Worm (Caenorhabditis elegans): ENCODE results near the gene F52C6.4.

F52C6.4 gene

ce11 chrII:1926162-1926561, 3.2 kb downstream of the F52C6.4 start, which contains the start of gene F52C6.2:
Gene F52C6.2, plus strand, starts transcription at chrII:1926462.
- TF ChIP-seq K02D7.2 (tag; optimal IDR thresholded peaks at IDR 0.05) (no peak), ahr-1 (tag; optimal IDR thresholded peaks at IDR 0.05) (no peak), Y22D7AL.16 (tag; optimal IDR thresholded peaks at IDR 0.05) (no peak), F13H6.1 (tag; optimal IDR thresholded peaks at IDR 0.05) (no peak), dmd-4 (tag; optimal IDR thresholded peaks at IDR 0.05; ENCODE audit: borderline replicate concordance) (no peak), ceh-14 (tag; optimal IDR thresholded peaks at IDR 0.05) (no peak), ceh-18 (tag; optimal IDR thresholded peaks at IDR 0.05) (no peak), ceh-48 (tag; optimal IDR thresholded peaks at IDR 0.05) (no peak), tbx-2 (tag; optimal IDR thresholded peaks at IDR 0.05) (no peak), C38D4.7 (GFP tag; optimal IDR thresholded peaks at IDR 0.05) (no peak), nfya-1 (tag; optimal IDR thresholded peaks at IDR 0.05) (no peak), ttx-3 (tag; optimal IDR thresholded peaks at IDR 0.05) (no peak), npax-4 (tag; optimal IDR thresholded peaks at IDR 0.05) (no peak), hlh-15 (tag; optimal IDR thresholded peaks at IDR 0.05) (no peak), pha-4 (tag; optimal IDR thresholded peaks at IDR 0.05) (no peak), hlh-8 (tag; optimal IDR thresholded peaks at IDR 0.05) (no peak), gmeb-2 (tag; optimal IDR thresholded peaks at IDR 0.05) (no peak), pqm-1 (tag; optimal IDR thresholded peaks at IDR 0.05) (no peak)

ce11 chrII:1928578-1928977, 5.6 kb downstream of the F52C6.4 start:
- TF ChIP-seq hlh-8 (tag; optimal IDR thresholded peaks at IDR 0.05) = no peak
- no peak for TF ChIP-seq K09A11.1 (tag; optimal IDR thresholded peaks at IDR 0.05; ENCODE audit: insufficient read depth)
- TF ChIP-seq ttx-3 (tag; optimal IDR thresholded peaks at IDR 0.05) = no peak
- no peak for TF ChIP-seq F13H6.1 (tag; optimal IDR thresholded peaks at IDR 0.05)
- no peak for TF ChIP-seq ets-4 (tag; optimal IDR thresholded peaks at IDR 0.05)
- TF ChIP-seq nhr-11 (tag; optimal IDR thresholded peaks at IDR 0.05) = no peak
- no peak for TF ChIP-seq ceh-14 (tag; optimal IDR thresholded peaks at IDR 0.05)
- no peak for TF ChIP-seq ceh-9 (tag; optimal IDR thresholded peaks at IDR 0.05)
- no peak for TF ChIP-seq ceh-45 (GFP tag; IDR thresholded peaks at IDR 0.05)
- no peak for TF ChIP-seq gmeb-2 (tag; optimal IDR thresholded peaks at IDR 0.05)
- TF ChIP-seq ceh-19 (GFP tag; optimal IDR thresholded peaks at IDR 0.05) = no peak
- no peak for TF ChIP-seq ceh-22 (tag; optimal IDR thresholded peaks at IDR 0.05)
- TF ChIP-seq pag-3 (tag; optimal IDR thresholded peaks at IDR 0.05; ENCODE audit: borderline replicate concordance) = no peak
- no peak for TF ChIP-seq dmd-4 (tag; optimal IDR thresholded peaks at IDR 0.05; ENCODE audit: borderline replicate concordance)
- no peak for TF ChIP-seq zip-5 (tag; optimal IDR thresholded peaks at IDR 0.05)
- TF ChIP-seq Y22D7AL.16 (tag; optimal IDR thresholded peaks at IDR 0.05) = no peak
- TF ChIP-seq hlh-15 (tag; optimal IDR thresholded peaks at IDR 0.05) = no peak
- TF ChIP-seq ceh-2 (tag; optimal IDR thresholded peaks at IDR 0.05) = no peak

DNA sequence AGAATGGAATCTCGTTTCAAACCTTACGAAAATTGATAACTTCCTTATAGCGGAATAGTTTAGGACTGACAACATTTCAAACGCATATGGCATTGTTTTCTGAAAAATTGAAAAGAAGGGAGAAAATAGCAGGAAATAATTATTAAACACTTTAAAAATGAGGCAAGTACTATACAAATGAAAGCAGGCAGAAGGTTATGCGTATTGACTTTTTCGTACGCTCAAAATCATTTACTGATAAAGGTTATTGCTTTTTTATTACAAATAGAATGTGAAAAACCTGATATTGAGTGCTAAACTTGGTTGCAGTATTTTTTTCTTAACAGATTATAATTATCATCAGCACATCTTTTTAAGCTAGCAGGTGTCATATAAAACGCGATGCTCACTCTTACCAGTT, 16.7 kb downstream of the F52C6.4 start, which contains the start of gene ZK250.13:
Gene ZK250.13, minus strand, starts transcription at position 101 of the 400 bp plus-strand sequence.
- no peak for TF ChIP-seq che-1 (tag; optimal IDR thresholded peaks at IDR 0.05)
- TF ChIP-seq C08G9.2 (tag; optimal IDR thresholded peaks at IDR 0.05) = no peak
- TF ChIP-seq K09A11.1 (tag; optimal IDR thresholded peaks at IDR 0.05; ENCODE audit: insufficient read depth) = no peak
- TF ChIP-seq sdc-2 (tag; optimal IDR thresholded peaks at IDR 0.05) = no peak
- no peak for TF ChIP-seq ceh-2 (tag; optimal IDR thresholded peaks at IDR 0.05)
- no peak for TF ChIP-seq ceh-24 (tag; optimal IDR thresholded peaks at IDR 0.05)
- no peak for TF ChIP-seq hlh-15 (tag; optimal IDR thresholded peaks at IDR 0.05)
- TF ChIP-seq syd-9 (tag; optimal IDR thresholded peaks at IDR 0.05) = no peak

DNA sequence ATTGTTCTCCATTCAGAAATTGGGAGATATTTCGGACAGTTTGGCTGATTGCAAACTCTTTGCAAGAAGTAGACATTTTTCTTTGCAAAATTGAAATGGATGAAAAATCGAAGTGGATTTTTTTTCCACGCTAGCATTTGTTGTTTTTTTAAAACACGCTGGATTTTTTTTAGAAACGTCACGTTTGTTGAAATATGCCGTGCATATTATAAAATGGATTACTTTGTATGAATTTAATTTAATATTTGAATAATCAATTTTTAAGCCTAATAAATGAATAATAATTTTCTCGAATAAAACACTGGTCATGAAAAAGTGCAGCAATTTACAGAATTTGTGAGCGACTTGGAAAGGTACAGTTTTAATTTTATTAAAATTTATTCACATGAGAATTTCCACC, 22.2 kb downstream of the F52C6.4 start, which contains the start of gene ZK250.14:
Gene ZK250.14, minus strand, starts transcription at position 101 of the 400 bp plus-strand sequence.
- no peak for TF ChIP-seq rnt-1 (tag; optimal IDR thresholded peaks at IDR 0.05)
- no peak for TF ChIP-seq pag-3 (tag; optimal IDR thresholded peaks at IDR 0.05; ENCODE audit: borderline replicate concordance)
- no peak for TF ChIP-seq ceh-22 (tag; optimal IDR thresholded peaks at IDR 0.05)
- no peak for TF ChIP-seq ahr-1 (tag; optimal IDR thresholded peaks at IDR 0.05)
- TF ChIP-seq zip-5 (tag; optimal IDR thresholded peaks at IDR 0.05) = no peak
- TF ChIP-seq eyg-1 (tag; optimal IDR thresholded peaks at IDR 0.05) = no peak
- TF ChIP-seq ceh-14 (tag; optimal IDR thresholded peaks at IDR 0.05) = no peak
- no peak for TF ChIP-seq Y22D7AL.16 (tag; optimal IDR thresholded peaks at IDR 0.05)
- TF ChIP-seq hlh-6 (tag; optimal IDR thresholded peaks at IDR 0.05) = no peak
- TF ChIP-seq fkh-6 (tag; optimal IDR thresholded peaks at IDR 0.05) = no peak
- TF ChIP-seq pha-2 (tag; optimal IDR thresholded peaks at IDR 0.05) = no peak
